Fruit fly (Drosophila melanogaster) whole organism, prepupa: ENCODE results near the gene cher.

Experiments
- Blimp-1 ChIP-seq: fragments of 200-800 bp; sonication (Bioruptor generic); optimal IDR thresholded peaks from 3 replicates; lab custom pipeline; 2017; ENCODE audit warnings: missing biosample characterization, missing genetic modification characterization, mild to moderate bottlenecking, moderate library complexity, missing genetic modification reagents
- CG15336 ChIP-seq: fragments of 200-800 bp; sonication (Bioruptor generic); IDR thresholded peaks from 2 replicates; pipeline ENCODE4 v1.3.6; 2022; ENCODE audit warnings: missing biosample characterization, missing genetic modification characterization
- CG1621 ChIP-seq: fragments of 200-800 bp; sonication (Bioruptor generic); optimal IDR thresholded peaks from 3 replicates; lab custom pipeline; 2018; ENCODE audit warnings: missing biosample characterization, mild to moderate bottlenecking, missing genetic modification characterization
- CG6808 ChIP-seq: fragments of 200-800 bp; sonication (Bioruptor generic); optimal IDR thresholded peaks from 3 replicates; lab custom pipeline; 2017; ENCODE audit warnings: missing biosample characterization, missing genetic modification characterization, mild to moderate bottlenecking, moderate library complexity, missing genetic modification reagents
- CG6854 ChIP-seq: fragments of 200-800 bp; sonication (Bioruptor generic); optimal IDR thresholded peaks from 2 replicates; lab custom pipeline; 2017; ENCODE audit warnings: missing biosample characterization, mild to moderate bottlenecking, missing genetic modification characterization
- CG7368 ChIP-seq: fragments of 200-800 bp; sonication (Bioruptor generic); optimal IDR thresholded peaks from 3 replicates; lab custom pipeline; 2016; ENCODE audit warnings: missing biosample characterization, missing genetic modification characterization
- CG8119 ChIP-seq: fragments of 200-800 bp; sonication (Bioruptor generic); IDR thresholded peaks from 3 replicates; pipeline ENCODE4 v1.3.6; 2022; ENCODE audit warnings: missing biosample characterization, missing genetic modification characterization
- CG9139 ChIP-seq: fragments of 200-800 bp; sonication (Bioruptor generic); optimal IDR thresholded peaks from 3 replicates; lab custom pipeline; 2017; ENCODE audit warnings: missing biosample characterization, mild to moderate bottlenecking, missing genetic modification characterization
- Eip93F ChIP-seq: fragments of 200-800 bp; sonication (Bioruptor generic); optimal IDR thresholded peaks from 2 replicates; lab custom pipeline; 2016; ENCODE audit warnings: missing biosample characterization, mild to moderate bottlenecking, missing genetic modification characterization
- Ets96B ChIP-seq: fragments of 200-800 bp; optimal IDR thresholded peaks from 2 replicates; lab custom pipeline; 2019; ENCODE audit warnings: missing biosample characterization, mild to moderate bottlenecking, missing genetic modification characterization, moderate library complexity
- Lpt ChIP-seq: fragments of 200-800 bp; sonication (Bioruptor generic); optimal IDR thresholded peaks from 3 replicates; lab custom pipeline; 2016; ENCODE audit warnings: missing biosample characterization, missing genetic modification characterization
- dac ChIP-seq: fragments of 200-800 bp; sonication (Bioruptor generic); optimal IDR thresholded peaks from 2 replicates; lab custom pipeline; 2017; ENCODE audit warnings: missing biosample characterization, mild to moderate bottlenecking, missing genetic modification characterization
- net ChIP-seq: fragments of 200-800 bp; sonication (Bioruptor generic); optimal IDR thresholded peaks from 3 replicates; lab custom pipeline; 2016; ENCODE audit warnings: missing biosample characterization, missing genetic modification characterization
- ss ChIP-seq, 2 experiments: fragments of 200-800 bp; sonication (Bioruptor generic); optimal IDR thresholded peaks; 2 replicates in 1 of 2; 3 replicates in 1 of 2; lab custom pipeline; 2017 to 2018; ENCODE audit warnings: mild to moderate bottlenecking in 2 of 2, missing biosample characterization in 2 of 2, missing genetic modification characterization in 2 of 2, moderate library complexity in 1 of 2

DNA sequence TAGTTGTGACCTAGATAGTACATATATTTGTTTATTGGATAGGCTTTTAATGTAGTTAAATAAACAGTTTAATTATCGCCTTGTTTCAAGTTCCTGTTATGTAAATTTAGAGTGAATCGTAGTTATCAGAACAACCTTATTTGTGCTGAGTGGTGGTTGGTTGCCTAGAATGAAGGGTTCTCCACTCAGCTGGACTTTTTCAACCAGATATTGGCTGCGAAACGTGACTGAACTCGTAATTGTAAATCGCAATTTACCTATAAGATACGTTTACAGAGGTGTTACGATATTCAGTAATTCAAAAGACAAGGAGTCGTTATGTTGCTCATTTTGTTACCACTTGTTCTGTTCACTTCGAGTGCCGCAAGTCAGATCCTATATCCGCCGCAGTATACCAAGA lies 12.4 kb upstream of the cher start, which contains the start of gene CG5255:
- TF ChIP-seq ss (GFP tag; optimal IDR thresholded peaks at IDR 0.05; lab: Kevin White, UChicago) (no peak), Ets96B (no peak), dac (GFP tag; lab: Kevin White, UChicago) (no peak), CG6808 (GFP tag; lab: Kevin White, UChicago) (no peak), CG8119 (GFP tag; lab: Robert Waterston, UW) (no peak), CG7368 (GFP tag; lab: Kevin White, UChicago) (no peak), CG6854 (GFP tag; lab: Kevin White, UChicago) (no peak), net (GFP tag; lab: Kevin White, UChicago) (no peak), Lpt (GFP tag; lab: Kevin White, UChicago) (no peak), Eip93F (GFP tag; lab: Kevin White, UChicago) (no peak), Blimp-1 (GFP tag; lab: Kevin White, UChicago) (no peak), CG9139 (GFP tag; lab: Kevin White, UChicago) (no peak), CG1621 (tag; lab: Kevin White, UChicago) (no peak), CG15336 (GFP tag; lab: Robert Waterston, UW) (no peak)
